Fruit fly (Drosophila melanogaster) whole organism, embryonic: ENCODE data around the gene CG6040.

Experiments
- BEAF-32 ChIP-seq: fragments of 200-800 bp; sonication (Bioruptor generic); optimal IDR thresholded peaks from 3 replicates; lab custom pipeline; 2017; ENCODE audit warnings: missing biosample characterization, missing genetic modification characterization, mild to moderate bottlenecking, moderate library complexity, missing genetic modification reagents
- Bgb ChIP-seq: fragments of 200-800 bp; sonication (Bioruptor generic); IDR thresholded peaks from 2 replicates; pipeline ENCODE4 v1.3.6; 2022; ENCODE audit warnings: missing biosample characterization, missing genetic modification characterization; ENCODE audit not compliant: partially characterized antibody
- CG10209 ChIP-seq: fragments of 200-800 bp; sonication (Bioruptor generic); optimal IDR thresholded peaks from 3 replicates; lab custom pipeline; 2017; ENCODE audit warnings: missing biosample characterization, mild to moderate bottlenecking, missing genetic modification characterization, missing genetic modification reagents
- CG11085 ChIP-seq: fragments of 200-800 bp; sonication (Bioruptor generic); IDR thresholded peaks from 2 replicates; pipeline ENCODE4 v1.3.6; 2022; ENCODE audit warnings: missing biosample characterization, missing genetic modification characterization
- CG12942 ChIP-seq: fragments of 200-800 bp; sonication (Bioruptor generic); optimal IDR thresholded peaks from 3 replicates; lab custom pipeline; 2016; ENCODE audit warnings: missing biosample characterization, missing genetic modification characterization
- CG15514 ChIP-seq: fragments of 200-800 bp; sonication (Bioruptor generic); optimal IDR thresholded peaks from 3 replicates; lab custom pipeline; 2017; ENCODE audit warnings: missing biosample characterization, missing genetic modification characterization, mild to moderate bottlenecking, moderate library complexity, missing genetic modification reagents
- CG1603 ChIP-seq: fragments of 200-800 bp; sonication (Bioruptor generic); optimal IDR thresholded peaks from 2 replicates; lab custom pipeline; 2019; ENCODE audit warnings: missing biosample characterization, mild to moderate bottlenecking, missing genetic modification characterization, moderate library complexity
- CG16813 ChIP-seq: fragments of 200-800 bp; sonication (Bioruptor generic); IDR thresholded peaks from 3 replicates; pipeline ENCODE4 v1.3.6; 2022; ENCODE audit warnings: missing biosample characterization, missing genetic modification characterization; ENCODE audit not compliant: partially characterized antibody
- CG17568 ChIP-seq: fragments of 200-800 bp; sonication (Bioruptor generic); optimal IDR thresholded peaks from 2 replicates; lab custom pipeline; 2018; ENCODE audit warnings: missing biosample characterization, mild to moderate bottlenecking, missing genetic modification characterization, moderate library complexity
- CG17829 ChIP-seq: fragments of 200-800 bp; optimal IDR thresholded peaks from 2 replicates; lab custom pipeline; 2019; ENCODE audit warnings: missing biosample characterization, mild to moderate bottlenecking, missing genetic modification characterization, moderate library complexity
- CG18476 ChIP-seq: fragments of 200-800 bp; sonication (Bioruptor generic); optimal IDR thresholded peaks from 2 replicates; lab custom pipeline; 2016; ENCODE audit warnings: missing biosample characterization, mild to moderate bottlenecking, missing genetic modification characterization
- CG2120 ChIP-seq: fragments of 200-800 bp; sonication (Bioruptor generic); optimal IDR thresholded peaks from 3 replicates; lab custom pipeline; 2016; ENCODE audit warnings: missing biosample characterization, missing genetic modification characterization
- CG31388 ChIP-seq: fragments of 200-800 bp; sonication (Bioruptor generic); optimal IDR thresholded peaks from 2 replicates; lab custom pipeline; 2016; ENCODE audit warnings: missing biosample characterization, missing genetic modification characterization
- CG33213 ChIP-seq: fragments of 200-800 bp; sonication (Bioruptor generic); optimal IDR thresholded peaks from 3 replicates; lab custom pipeline; 2016; ENCODE audit warnings: missing biosample characterization, missing genetic modification characterization
- CG43689 ChIP-seq: fragments of 200-800 bp; sonication (Bioruptor generic); IDR thresholded peaks from 2 replicates; pipeline ENCODE4 v1.3.6; 2022; ENCODE audit warnings: missing biosample characterization, missing genetic modification characterization
- CG7357 ChIP-seq: fragments of 200-800 bp; sonication (Bioruptor generic); IDR thresholded peaks from 3 replicates; pipeline ENCODE4 v1.3.6; 2022; ENCODE audit warnings: missing biosample characterization, missing genetic modification characterization
- CG7928 ChIP-seq: fragments of 200-800 bp; sonication (Bioruptor generic); optimal IDR thresholded peaks from 2 replicates; lab custom pipeline; 2017; ENCODE audit warnings: missing biosample characterization, mild to moderate bottlenecking, missing genetic modification characterization
- CG7987 ChIP-seq: fragments of 200-800 bp; sonication (Bioruptor generic); optimal IDR thresholded peaks from 2 replicates; lab custom pipeline; 2018; ENCODE audit warnings: missing biosample characterization, mild to moderate bottlenecking, missing genetic modification characterization, moderate library complexity
- CG8290 ChIP-seq, 3 experiments: fragments of 200-800 bp; sonication (Bioruptor generic); optimal IDR thresholded peaks; 2 replicates each; lab custom pipeline; 2016 to 2019; ENCODE audit warnings: missing biosample characterization in 3 of 3, missing genetic modification characterization in 3 of 3, mild to moderate bottlenecking in 2 of 3, moderate library complexity in 1 of 3
- CHES-1-like ChIP-seq: fragments of 200-800 bp; sonication (Bioruptor generic); optimal IDR thresholded peaks from 2 replicates; lab custom pipeline; 2016; ENCODE audit warnings: missing biosample characterization, missing genetic modification characterization
- Dad ChIP-seq: fragments of 200-800 bp; sonication (Bioruptor generic); optimal IDR thresholded peaks from 3 replicates; lab custom pipeline; 2016; ENCODE audit warnings: missing biosample characterization, missing genetic modification characterization
- Fer1 ChIP-seq: fragments of 200-800 bp; sonication (Bioruptor generic); optimal IDR thresholded peaks from 2 replicates; lab custom pipeline; 2017; ENCODE audit warnings: missing biosample characterization, mild to moderate bottlenecking, missing genetic modification characterization
- GATAe ChIP-seq: fragments of 200-800 bp; sonication (Bioruptor generic); conservative IDR thresholded peaks from 2 replicates; pipeline ENCODE4 v1.3.6; 2022; ENCODE audit warnings: missing biosample characterization, missing genetic modification characterization
- HLHmδ ChIP-seq: fragments of 200-800 bp; sonication (Bioruptor generic); optimal IDR thresholded peaks from 2 replicates; lab custom pipeline; 2018; ENCODE audit warnings: missing biosample characterization, mild to moderate bottlenecking, missing genetic modification characterization, moderate library complexity
- Hmr ChIP-seq: fragments of 200-800 bp; sonication (Bioruptor generic); optimal IDR thresholded peaks from 3 replicates; lab custom pipeline; 2017; ENCODE audit warnings: mild to moderate bottlenecking, missing biosample characterization, missing genetic modification reagents, missing genetic modification characterization
- Lim3 ChIP-seq: fragments of 200-800 bp; sonication (Bioruptor generic); IDR thresholded peaks from 2 replicates; pipeline ENCODE4 v1.3.6; 2022; ENCODE audit warnings: missing biosample characterization, missing genetic modification characterization
- NFAT ChIP-seq: fragments of 200-800 bp; sonication (Bioruptor generic); IDR thresholded peaks from 2 replicates; pipeline ENCODE4 v1.3.6; 2022; ENCODE audit warnings: missing biosample characterization, missing genetic modification characterization
- Neu2 ChIP-seq: fragments of 200-800 bp; sonication (Bioruptor generic); optimal IDR thresholded peaks from 3 replicates; lab custom pipeline; 2016; ENCODE audit warnings: missing biosample characterization, missing genetic modification characterization, borderline replicate concordance
- Nf-YC ChIP-seq: fragments of 200-800 bp; optimal IDR thresholded peaks from 3 replicates; lab custom pipeline; 2019; ENCODE audit warnings: missing biosample characterization, mild to moderate bottlenecking, missing genetic modification characterization, moderate library complexity
- Oaz ChIP-seq: fragments of 200-800 bp; sonication (Bioruptor generic); IDR thresholded peaks from 2 replicates; pipeline ENCODE4 v1.3.6; 2022; ENCODE audit warnings: missing biosample characterization, missing genetic modification characterization
- Opbp ChIP-seq: fragments of 200-800 bp; sonication (Bioruptor generic); IDR thresholded peaks from 3 replicates; pipeline ENCODE4 v1.3.6; 2022; ENCODE audit warnings: missing biosample characterization, missing genetic modification characterization; ENCODE audit not compliant: partially characterized antibody
- Scr ChIP-seq: fragments of 200-800 bp; sonication (Bioruptor generic); IDR thresholded peaks from 2 replicates; pipeline ENCODE4 v1.3.6; 2022; ENCODE audit warnings: missing biosample characterization, missing genetic modification characterization; ENCODE audit not compliant: partially characterized antibody
- abd-A ChIP-seq: fragments of 200-800 bp; sonication (Bioruptor generic); optimal IDR thresholded peaks from 3 replicates; lab custom pipeline; 2019; ENCODE audit warnings: missing biosample characterization, mild to moderate bottlenecking, missing genetic modification characterization, moderate library complexity
- cad ChIP-seq: fragments of >200 bp; optimal IDR thresholded peaks from 2 replicates; lab custom pipeline; 2017; ENCODE audit warnings: missing biosample characterization, missing genetic modification characterization
- dmrt99B ChIP-seq: fragments of 200-800 bp; sonication (Bioruptor generic); optimal IDR thresholded peaks from 2 replicates; lab custom pipeline; 2018; ENCODE audit warnings: missing biosample characterization, mild to moderate bottlenecking, missing genetic modification characterization, moderate library complexity
- hth ChIP-seq: fragments of >200 bp; optimal IDR thresholded peaks from 2 replicates; lab custom pipeline; 2017; ENCODE audit warnings: inconsistent platforms
- kay ChIP-seq: fragments of 200-800 bp; sonication (Bioruptor generic); optimal IDR thresholded peaks from 2 replicates; lab custom pipeline; 2016; ENCODE audit warnings: missing biosample characterization, missing genetic modification characterization
- lbe ChIP-seq: fragments of 200-800 bp; sonication (Bioruptor generic); optimal IDR thresholded peaks from 2 replicates; lab custom pipeline; 2016; ENCODE audit warnings: missing biosample characterization, mild to moderate bottlenecking, missing genetic modification characterization
- maf-S ChIP-seq: fragments of 200-800 bp; sonication (Bioruptor generic); optimal IDR thresholded peaks from 2 replicates; lab custom pipeline; 2016; ENCODE audit warnings: missing biosample characterization, missing genetic modification characterization
- mld ChIP-seq: fragments of 200-800 bp; sonication (Bioruptor generic); IDR thresholded peaks from 3 replicates; pipeline ENCODE4 v1.3.6; 2022; ENCODE audit warnings: missing biosample characterization, missing genetic modification characterization; ENCODE audit not compliant: partially characterized antibody
- org-1 ChIP-seq: fragments of 200-800 bp; sonication (Bioruptor generic); optimal IDR thresholded peaks from 2 replicates; lab custom pipeline; 2017; ENCODE audit warnings: missing biosample characterization, missing genetic modification characterization
- pan ChIP-seq, 4 experiments: fragments of >200 bp in 3 of 4; fragments of 200-800 bp in 1 of 4; sonication (Bioruptor generic) in 1 of 4; optimal IDR thresholded peaks in 3 of 4; IDR thresholded peaks in 1 of 4; 2 replicates each; pipeline versions ENCODE4 v1.3.6 to Lab custom; 2017 to 2022; ENCODE audit warnings: missing biosample characterization in 2 of 4, missing genetic modification characterization in 2 of 4, mixed read lengths in 1 of 4
- pb ChIP-seq: fragments of 200-800 bp; sonication (Bioruptor generic); optimal IDR thresholded peaks from 3 replicates; lab custom pipeline; 2016; ENCODE audit warnings: missing biosample characterization, missing genetic modification characterization
- repo ChIP-seq: fragments of 200-800 bp; sonication (Bioruptor generic); optimal IDR thresholded peaks from 2 replicates; lab custom pipeline; 2016; ENCODE audit warnings: missing biosample characterization, missing genetic modification characterization
- rib ChIP-seq: fragments of 200-800 bp; sonication (Bioruptor generic); IDR thresholded peaks from 2 replicates; pipeline ENCODE4 v1.3.6; 2022; ENCODE audit warnings: missing biosample characterization, missing genetic modification characterization
- slp2 ChIP-seq: fragments of 200-800 bp; sonication (Bioruptor generic); optimal IDR thresholded peaks from 2 replicates; lab custom pipeline; 2016; ENCODE audit warnings: missing biosample characterization, missing genetic modification characterization
- usp ChIP-seq: fragments of >200 bp; optimal IDR thresholded peaks from 2 replicates; lab custom pipeline; 2017; ENCODE audit warnings: missing biosample characterization, missing genetic modification characterization
- zfh1 ChIP-seq: fragments of 200-800 bp; sonication (Bioruptor generic); IDR thresholded peaks from 3 replicates; pipeline ENCODE4 v1.3.6; 2022; ENCODE audit warnings: missing biosample characterization, missing genetic modification characterization

CG6040 gene

DNA sequence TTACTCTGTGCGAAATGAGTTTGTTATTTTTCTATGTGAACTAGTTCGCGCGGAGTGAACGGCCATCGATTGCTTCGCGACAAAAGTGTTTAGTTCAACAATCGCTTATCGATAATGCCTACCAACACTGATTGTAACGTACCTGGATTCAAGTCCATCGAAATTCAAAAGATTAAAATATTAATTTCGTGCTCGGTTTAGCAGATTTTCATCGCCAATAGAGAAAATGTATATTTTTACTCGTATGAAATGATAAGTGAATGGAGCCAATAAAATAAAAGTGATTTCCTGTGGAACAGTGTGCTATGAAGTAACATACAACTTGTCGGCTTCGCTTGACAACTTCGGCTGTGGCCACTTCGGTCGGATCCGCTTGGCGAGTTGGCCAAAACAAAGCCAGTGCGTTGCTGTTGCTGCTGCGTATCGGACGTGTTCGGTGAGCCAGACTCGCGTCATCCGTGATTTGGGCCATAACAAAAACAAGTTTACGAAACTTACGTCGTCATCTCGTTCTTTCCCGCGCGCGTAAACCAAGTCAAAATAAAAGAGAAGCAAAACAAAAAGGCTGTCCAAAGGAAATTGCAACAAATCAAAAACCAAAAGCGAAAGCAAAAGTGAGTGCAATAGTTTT lies 83.6 kb downstream of the CG6040 start, which contains the start of the genes CG5555 and myd (continued):
- TF ChIP-seq Hmr (peak; percentile 60), dmrt99B (tag; lab: Kevin White, UChicago) (no peak), CG33213 (GFP tag; lab: Kevin White, UChicago) (peak; percentile 49), zfh1 (GFP tag; lab: Robert Waterston, UW) (0 out of 3 replicates have a peak, but pooled peaks have one; percentile 43), CG15514 (GFP tag; lab: Kevin White, UChicago) (peak; percentile 99), CG17568 (GFP tag; lab: Kevin White, UChicago) (no peak), cad (no peak), CG8290 (GFP tag; optimal IDR thresholded peaks at IDR 0.05; lab: Kevin White, UChicago) (no peak), CG8290 (tag; optimal IDR thresholded peaks at IDR 0.05; lab: Kevin White, UChicago) (peak in 1 of 2 experiments; percentile 63), CG18476 (GFP tag; lab: Kevin White, UChicago) (no peak), org-1 (GFP tag; lab: Kevin White, UChicago) (no peak), CG43689 (GFP tag; lab: Robert Waterston, UW) (no peak), GATAe (no peak), slp2 (peak; percentile 1), Opbp (GFP tag; lab: Robert Waterston, UW) (peak; percentile 75), Scr (GFP tag; lab: Robert Waterston, UW) (peak; percentile 77), Lim3 (no peak), Neu2 (GFP tag; lab: Kevin White, UChicago) (no peak), mld (GFP tag; lab: Robert Waterston, UW) (peak; percentile 52; the same call in 1 of the 3 replicates), maf-S (GFP tag; lab: Kevin White, UChicago) (peak; percentile 36), abd-A (tag; lab: Kevin White, UChicago) (peak; percentile 47), pan (optimal IDR thresholded peaks at IDR 0.05; lab: Kevin White, UChicago) (no peak), pan (GFP tag; optimal IDR thresholded peaks at IDR 0.05 in 1 of 2, IDR thresholded peaks at IDR 0.05 in 1 of 2) (peak in 1 of 2 experiments; percentile 48), Nf-YC (tag; lab: Kevin White, UChicago) (no peak), lbe (GFP tag; lab: Kevin White, UChicago) (peak; percentile 65), Oaz (no peak), CG7987 (GFP tag; lab: Kevin White, UChicago) (no peak), repo (GFP tag; lab: Kevin White, UChicago) (no peak), CG17829 (tag; lab: Kevin White, UChicago) (peak; percentile 32), HLHmδ (GFP tag; lab: Kevin White, UChicago) (no peak), BEAF-32 (GFP tag; lab: Kevin White, UChicago) (peak; percentile 67), NFAT (GFP tag; lab: Robert Waterston, UW) (0 out of 2 replicates have a peak, but pooled peaks have one; percentile 48), CG7928 (GFP tag; lab: Kevin White, UChicago) (peak; percentile 7), CG10209 (GFP tag; lab: Kevin White, UChicago) (peak; percentile 8), Bgb (peak; percentile 77), CG11085 (0 out of 2 replicates have a peak, but pooled peaks have one; percentile 35), CG1603 (tag; lab: Kevin White, UChicago) (peak; percentile 56), CG31388 (GFP tag; lab: Kevin White, UChicago) (no peak), CHES-1-like (GFP tag; lab: Kevin White, UChicago) (no peak), CG7357 (peak; percentile 33; the same call in 1 of the 3 replicates), kay (no peak), CG16813 (peak; percentile 68), CG2120 (peak; percentile 76), usp (GFP tag; lab: Kevin White, UChicago) (no peak), Fer1 (peak; percentile 55), Dad (GFP tag; lab: Kevin White, UChicago) (peak; percentile 32), rib (GFP tag; lab: Robert Waterston, UW) (0 out of 2 replicates have a peak, but pooled peaks have one; percentile 60), CG12942 (no peak), hth (lab: Kevin White, UChicago) (no peak), pb (peak; percentile 47)
